Worm (Caenorhabditis elegans) whole organism, L1 larva: ENCODE data around the gene prde-1.

Source experiments
- aly-2 ChIP-seq: fragments of 150-350 bp; optimal IDR thresholded peaks from 2 replicates; lab custom pipeline; 2014; ENCODE audit warnings: missing biosample characterization, missing genetic modification characterization
- egl-27 ChIP-seq, 2 experiments: fragments of 150-350 bp in 1 of 2; sonication (generic microtip); optimal IDR thresholded peaks; 3 replicates each; lab custom pipeline; 2017 to 2018; ENCODE audit warnings: missing biosample characterization in 2 of 2, missing genetic modification characterization in 2 of 2, missing genetic modification reagents in 2 of 2
- elt-2 ChIP-seq: sonication (generic microtip); optimal IDR thresholded peaks from 2 replicates; lab custom pipeline; 2016; ENCODE audit warnings: missing genetic modification characterization, mild to moderate bottlenecking, inconsistent platforms, missing compliant biosample characterization, missing genetic modification reagents
- elt-3 ChIP-seq, 6 experiments: fragments of 150-350 bp in 1 of 6; sonication (generic microtip); optimal IDR thresholded peaks; 2 replicates each; lab custom pipeline; 2017 to 2018; ENCODE audit warnings: missing biosample characterization in 6 of 6, missing genetic modification characterization in 6 of 6, inconsistent platforms in 1 of 6
- fos-1 ChIP-seq: fragments of 150-350 bp; optimal IDR thresholded peaks from 2 replicates; lab custom pipeline; 2014; ENCODE audit warnings: missing biosample characterization, missing genetic modification characterization
- nhr-12 ChIP-seq: sonication (generic microtip); optimal IDR thresholded peaks from 2 replicates; lab custom pipeline; 2017; ENCODE audit warnings: missing biosample characterization, missing genetic modification characterization
- nhr-237 ChIP-seq: fragments of 150-350 bp; optimal IDR thresholded peaks from 2 replicates; lab custom pipeline; 2014; ENCODE audit warnings: missing biosample characterization, missing genetic modification characterization
- nhr-77 ChIP-seq: fragments of 150-350 bp; optimal IDR thresholded peaks from 2 replicates; lab custom pipeline; 2014; ENCODE audit warnings: missing biosample characterization, missing genetic modification characterization
- snpc-4 ChIP-seq: fragments of 150-350 bp; optimal IDR thresholded peaks from 2 replicates; lab custom pipeline; 2014; ENCODE audit warnings: missing biosample characterization, missing genetic modification characterization
- snu-23 ChIP-seq: sonication (generic microtip); optimal IDR thresholded peaks from 2 replicates; lab custom pipeline; 2016; ENCODE audit warnings: missing genetic modification characterization, missing compliant biosample characterization
- unc-62 ChIP-seq: fragments of 150-350 bp; optimal IDR thresholded peaks from 2 replicates; lab custom pipeline; 2014; ENCODE audit warnings: missing biosample characterization, missing genetic modification reagents, missing genetic modification characterization

ce11 chrV:15577395-15577896, 39.4 kb downstream of the prde-1 start, which contains the start of gene atx-3:
- TF ChIP-seq fos-1 (tag; lab: Kevin White, UChicago) = no peak
- TF ChIP-seq unc-62 (GFP tag; lab: Kevin White, UChicago) = no peak
- no peak for TF ChIP-seq aly-2 (tag; lab: Kevin White, UChicago)
- peak in 1 of 6 experiments; percentile 19 for TF ChIP-seq elt-3 (tag; optimal IDR thresholded peaks at IDR 0.05; lab: Kevin White, UChicago)
- TF ChIP-seq nhr-77 (tag; lab: Kevin White, UChicago) = no peak
- no peak for TF ChIP-seq snu-23 (GFP tag; lab: Kevin White, UChicago)
- TF ChIP-seq snpc-4 = no peak
- no peak for TF ChIP-seq nhr-237
- no peak for TF ChIP-seq nhr-12 (tag; lab: Kevin White, UChicago)
- TF ChIP-seq egl-27 (tag; optimal IDR thresholded peaks at IDR 0.05; lab: Kevin White, UChicago) = no peak
- TF ChIP-seq elt-2 (tag; lab: Kevin White, UChicago) = no peak
